Fruit fly (Drosophila melanogaster): ENCODE results near the gene CG13855.

dm6 chr3R:22400246-22400645 lies 5.5 kb upstream of the CG13855 start:
- no peak for TF ChIP-seq psq (optimal IDR thresholded peaks at IDR 0.05)
- no peak for TF ChIP-seq Dll (optimal IDR thresholded peaks at IDR 0.05)
- no peak for TF ChIP-seq CG8478 (optimal IDR thresholded peaks at IDR 0.05)
- TF ChIP-seq pan (optimal IDR thresholded peaks at IDR 0.05) = no peak
- no peak for TF ChIP-seq usp (GFP tag; optimal IDR thresholded peaks at IDR 0.05)

Measured in whole organism.